Worm (Caenorhabditis elegans) whole organism, young adult: ENCODE data around the gene oga-1.
A peak's percentile ranks its signal among the peaks of the same experiment; 100 is the strongest.

Experiments
- B0336.3 ChIP-seq: fragments of 200-800 bp; sonication (Bioruptor generic); IDR thresholded peaks from 2 replicates; pipeline ENCODE4 v1.3.6; 2022; ENCODE audit warnings: missing genetic modification characterization, missing compliant biosample characterization
- C06A6.2 ChIP-seq: fragments of 200-800 bp; sonication (Bioruptor generic); conservative IDR thresholded peaks from 2 replicates; pipeline ENCODE4 v1.3.6; 2022; ENCODE audit warnings: missing genetic modification characterization, missing compliant biosample characterization
- C17E4.6 ChIP-seq: fragments of 200-800 bp; sonication (Bioruptor generic); IDR thresholded peaks from 2 replicates; pipeline ENCODE4 v1.3.6; 2022; ENCODE audit warnings: missing genetic modification reagents, missing genetic modification characterization, missing compliant biosample characterization
- F22D6.2 ChIP-seq: sonication (generic microtip); optimal IDR thresholded peaks from 2 replicates; lab custom pipeline; 2016; ENCODE audit warnings: mild to moderate bottlenecking, missing genetic modification characterization, missing compliant biosample characterization
- F23B12.7 ChIP-seq: sonication (generic microtip); optimal IDR thresholded peaks from 2 replicates; lab custom pipeline; 2017; ENCODE audit warnings: missing genetic modification characterization, mild to moderate bottlenecking, missing compliant biosample characterization, antibody characterized with exemption, moderate library complexity; ENCODE audit not compliant: insufficient read depth
- F33H1.4 ChIP-seq: fragments of 200-800 bp; sonication (Bioruptor generic); IDR thresholded peaks from 2 replicates; pipeline ENCODE4 v1.3.6; 2022; ENCODE audit warnings: missing genetic modification reagents, missing genetic modification characterization, missing compliant biosample characterization
- F57C9.4 ChIP-seq: sonication (generic microtip); optimal IDR thresholded peaks from 2 replicates; lab custom pipeline; 2017; ENCODE audit warnings: mild to moderate bottlenecking, missing genetic modification characterization, missing compliant biosample characterization
- K11D2.4 ChIP-seq: fragments of 200-800 bp; sonication (Bioruptor generic); IDR thresholded peaks from 2 replicates; pipeline ENCODE4 v1.3.6; 2022; ENCODE audit warnings: missing genetic modification reagents, missing genetic modification characterization, missing compliant biosample characterization
- K12H6.12 ChIP-seq: fragments of 200-800 bp; sonication (Bioruptor generic); optimal IDR thresholded peaks from 2 replicates; lab custom pipeline; 2018; ENCODE audit warnings: mild to moderate bottlenecking, missing genetic modification characterization, missing compliant biosample characterization
- T07F8.4 ChIP-seq: sonication (generic microtip); optimal IDR thresholded peaks from 2 replicates; lab custom pipeline; 2016; ENCODE audit warnings: mild to moderate bottlenecking, missing genetic modification characterization, moderate library complexity, missing compliant biosample characterization
- Y67H2A.10 ChIP-seq: fragments of 200-800 bp; sonication (Bioruptor generic); conservative IDR thresholded peaks from 2 replicates; pipeline ENCODE4 v1.3.6; 2022; ENCODE audit warnings: missing genetic modification reagents, missing genetic modification characterization, missing compliant biosample characterization
- Y79H2A.3 ChIP-seq: fragments of 200-800 bp; sonication (Bioruptor generic); conservative IDR thresholded peaks from 2 replicates; pipeline ENCODE4 v1.3.6; 2022; ENCODE audit warnings: missing genetic modification reagents, missing genetic modification characterization, missing compliant biosample characterization
- attf-3 ChIP-seq: fragments of 200-800 bp; sonication (Bioruptor generic); conservative IDR thresholded peaks from 2 replicates; pipeline ENCODE4 v1.3.6; 2022; ENCODE audit warnings: missing genetic modification reagents, missing genetic modification characterization, missing compliant biosample characterization
- bed-2 ChIP-seq: fragments of 200-800 bp; sonication (Bioruptor generic); IDR thresholded peaks from 2 replicates; pipeline ENCODE4 v1.3.6; 2022; ENCODE audit warnings: missing genetic modification reagents, missing genetic modification characterization, missing compliant biosample characterization
- cebp-1 ChIP-seq, 2 experiments: fragments of 200-800 bp in 1 of 2; sonication (Bioruptor generic) in 1 of 2; sonication (generic microtip) in 1 of 2; IDR thresholded peaks in 1 of 2; optimal IDR thresholded peaks in 1 of 2; 2 replicates each; pipeline versions ENCODE4 v1.3.6 to Lab custom; 2017 to 2022; ENCODE audit warnings: missing compliant biosample characterization in 2 of 2, missing genetic modification characterization in 2 of 2, mild to moderate bottlenecking in 1 of 2, missing genetic modification reagents in 1 of 2, moderate library complexity in 1 of 2
- ceh-100 ChIP-seq: fragments of 200-800 bp; sonication (Bioruptor generic); IDR thresholded peaks from 2 replicates; pipeline ENCODE4 v1.3.6; 2022; ENCODE audit warnings: missing genetic modification reagents, missing genetic modification characterization, missing compliant biosample characterization
- ceh-27 ChIP-seq: fragments of 200-800 bp; sonication (Bioruptor generic); optimal IDR thresholded peaks from 2 replicates; lab custom pipeline; 2018; ENCODE audit warnings: mild to moderate bottlenecking, missing genetic modification characterization, moderate library complexity, missing compliant biosample characterization
- ceh-58 ChIP-seq: fragments of 200-800 bp; sonication (Bioruptor generic); IDR thresholded peaks from 2 replicates; pipeline ENCODE4 v1.3.6; 2022; ENCODE audit warnings: missing genetic modification characterization, missing compliant biosample characterization
- fkh-3 ChIP-seq: sonication (generic microtip); optimal IDR thresholded peaks from 2 replicates; lab custom pipeline; 2016; ENCODE audit warnings: mild to moderate bottlenecking, missing genetic modification characterization, missing compliant biosample characterization
- him-1 ChIP-seq: sonication (generic microtip); optimal IDR thresholded peaks from 2 replicates; lab custom pipeline; 2016; ENCODE audit warnings: missing genotype, missing genetic modification reagents, missing genetic modification characterization, missing compliant biosample characterization
- hmg-20 ChIP-seq: fragments of 200-800 bp; sonication (Bioruptor generic); IDR thresholded peaks from 2 replicates; pipeline ENCODE4 v1.3.6; 2022; ENCODE audit warnings: missing genetic modification reagents, missing genetic modification characterization, missing compliant biosample characterization
- lag-1 ChIP-seq: fragments of 200-800 bp; sonication (Bioruptor generic); IDR thresholded peaks from 2 replicates; pipeline ENCODE4 v1.3.6; 2022; ENCODE audit warnings: missing genetic modification reagents, missing genetic modification characterization, missing compliant biosample characterization
- let-526 ChIP-seq: fragments of 200-800 bp; sonication (Bioruptor generic); IDR thresholded peaks from 2 replicates; pipeline ENCODE4 v1.3.6; 2022; ENCODE audit warnings: missing genetic modification reagents, missing genetic modification characterization, missing compliant biosample characterization
- lin-40 ChIP-seq: sonication (generic microtip); optimal IDR thresholded peaks from 2 replicates; lab custom pipeline; 2016; ENCODE audit warnings: missing genetic modification characterization, mild to moderate bottlenecking, missing compliant biosample characterization, missing genotype, missing genetic modification reagents
- lsy-27 ChIP-seq: sonication (generic microtip); optimal IDR thresholded peaks from 2 replicates; lab custom pipeline; 2017; ENCODE audit warnings: missing genetic modification characterization, mild to moderate bottlenecking, missing compliant biosample characterization, antibody characterized with exemption, missing genotype, borderline replicate concordance; ENCODE audit not compliant: insufficient read depth
- madf-10 ChIP-seq: sonication (generic microtip); optimal IDR thresholded peaks from 2 replicates; lab custom pipeline; 2016; ENCODE audit warnings: mild to moderate bottlenecking, missing genetic modification characterization, missing compliant biosample characterization
- madf-6 ChIP-seq: fragments of 200-800 bp; sonication (Bioruptor generic); IDR thresholded peaks from 2 replicates; pipeline ENCODE4 v1.3.6; 2022; ENCODE audit warnings: missing genetic modification reagents, missing genetic modification characterization, missing compliant biosample characterization
- mxl-1 ChIP-seq: sonication (generic microtip); optimal IDR thresholded peaks from 2 replicates; lab custom pipeline; 2016; ENCODE audit warnings: missing genetic modification characterization, missing compliant biosample characterization
- nfya-1 ChIP-seq: sonication (generic microtip); optimal IDR thresholded peaks from 2 replicates; lab custom pipeline; 2017; ENCODE audit warnings: antibody characterized with exemption, missing compliant biosample characterization, missing genetic modification characterization, borderline replicate concordance; ENCODE audit not compliant: insufficient read depth
- nhr-120 ChIP-seq: fragments of 200-800 bp; sonication (Bioruptor generic); IDR thresholded peaks from 2 replicates; pipeline ENCODE4 v1.3.6; 2022; ENCODE audit warnings: missing genetic modification characterization, missing compliant biosample characterization
- nhr-80 ChIP-seq: sonication (generic microtip); optimal IDR thresholded peaks from 2 replicates; lab custom pipeline; 2016; ENCODE audit warnings: missing genetic modification characterization, missing compliant biosample characterization
- pbrm-1 ChIP-seq: fragments of 200-800 bp; sonication (Bioruptor generic); IDR thresholded peaks from 2 replicates; pipeline ENCODE4 v1.3.6; 2022; ENCODE audit warnings: missing genetic modification reagents, missing genetic modification characterization, missing compliant biosample characterization
- pha-4 ChIP-seq: fragments of 150-350 bp; sonication (generic microtip); optimal IDR thresholded peaks from 2 replicates; lab custom pipeline; 2014; ENCODE audit warnings: missing biosample characterization, missing genetic modification reagents, missing genetic modification characterization
- rcor-1 ChIP-seq: fragments of 200-800 bp; sonication (Bioruptor generic); IDR thresholded peaks from 2 replicates; pipeline ENCODE4 v1.3.6; 2022; ENCODE audit warnings: missing genetic modification reagents, missing genetic modification characterization, missing compliant biosample characterization
- repo-1 ChIP-seq: sonication (generic microtip); optimal IDR thresholded peaks from 2 replicates; lab custom pipeline; 2017; ENCODE audit warnings: mild to moderate bottlenecking, missing genetic modification characterization, missing compliant biosample characterization
- rpc-1 ChIP-seq, 2 experiments: fragments of 150-350 bp in 1 of 2; sonication (generic microtip) in 1 of 2; optimal IDR thresholded peaks; 2 replicates each; lab custom pipeline; 2014 to 2018; ENCODE audit warnings: missing biosample characterization in 1 of 2, missing genetic modification characterization in 1 of 2, missing genetic modification reagents in 1 of 2, missing genotype in 1 of 2
- sdz-38 ChIP-seq: sonication (generic microtip); optimal IDR thresholded peaks from 2 replicates; lab custom pipeline; 2016; ENCODE audit warnings: missing genotype, missing genetic modification characterization, missing compliant biosample characterization
- tbp1 ChIP-seq: fragments of 200-800 bp; sonication (Bioruptor generic); optimal IDR thresholded peaks from 2 replicates; lab custom pipeline; 2018; ENCODE audit warnings: mild to moderate bottlenecking, missing genetic modification characterization, missing compliant biosample characterization
- tbx-9 ChIP-seq: sonication (generic microtip); optimal IDR thresholded peaks from 2 replicates; lab custom pipeline; 2016; ENCODE audit warnings: borderline replicate concordance, missing genetic modification characterization, inconsistent platforms, missing compliant biosample characterization
- tlf-1 ChIP-seq: fragments of 200-800 bp; sonication (Bioruptor generic); optimal IDR thresholded peaks from 2 replicates; lab custom pipeline; 2018; ENCODE audit warnings: mild to moderate bottlenecking, missing genetic modification characterization, missing compliant biosample characterization
- unc-130 ChIP-seq: sonication (generic microtip); optimal IDR thresholded peaks from 2 replicates; lab custom pipeline; 2016; ENCODE audit warnings: missing genetic modification reagents, missing genetic modification characterization, missing compliant biosample characterization
- xnd-1 ChIP-seq: sonication (generic microtip); optimal IDR thresholded peaks from 2 replicates; lab custom pipeline; 2016; ENCODE audit warnings: missing genotype, missing genetic modification reagents, missing genetic modification characterization, missing compliant biosample characterization
- zim-3 ChIP-seq: sonication (generic microtip); optimal IDR thresholded peaks from 2 replicates; lab custom pipeline; 2017; ENCODE audit warnings: mild to moderate bottlenecking, missing genetic modification characterization, moderate library complexity, missing compliant biosample characterization
- ztf-18 ChIP-seq: sonication (generic microtip); optimal IDR thresholded peaks from 2 replicates; lab custom pipeline; 2016; ENCODE audit warnings: missing genotype, mild to moderate bottlenecking, missing genetic modification characterization, missing compliant biosample characterization
- ztf-26 ChIP-seq: sonication (generic microtip); optimal IDR thresholded peaks from 2 replicates; lab custom pipeline; 2017; ENCODE audit warnings: missing genetic modification characterization, missing compliant biosample characterization

Gene oga-1

DNA sequence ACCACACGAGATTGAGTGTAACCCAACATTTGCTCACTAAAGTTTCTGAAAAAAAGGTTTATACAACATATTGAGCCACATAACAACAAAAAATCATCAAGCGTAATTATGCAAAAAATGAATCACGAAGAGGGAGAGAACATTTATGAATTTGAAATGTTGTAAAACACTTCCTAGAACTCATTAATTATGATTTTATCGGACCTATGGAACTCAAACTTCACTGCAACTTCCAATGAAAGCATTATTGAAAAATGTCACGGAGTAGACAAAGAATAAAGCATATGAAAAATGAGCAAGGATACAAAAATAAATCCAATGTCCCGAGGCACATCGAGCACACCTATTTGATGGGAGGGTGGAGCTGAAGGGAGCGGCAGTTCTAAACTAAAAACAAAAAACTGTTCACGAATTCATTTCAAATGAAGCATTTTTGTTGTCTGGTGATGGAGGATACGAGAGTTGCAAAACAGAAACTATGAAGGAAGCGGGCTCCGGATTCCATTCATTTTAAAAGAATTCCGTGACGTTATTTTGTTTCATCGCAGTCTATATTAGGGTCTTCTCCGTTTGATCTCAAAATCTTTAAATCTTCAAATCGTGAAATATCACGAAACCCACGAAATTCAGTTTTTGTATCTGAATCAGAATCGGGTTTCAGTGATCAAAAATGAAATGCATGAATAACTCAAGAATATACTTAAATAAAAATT is 2.8 kb upstream of the oga-1 start, which contains the start of gene flp-20:
Gene flp-20 (minus strand): TSS at position 51 of the 713 bp plus-strand sequence.
- TF ChIP-seq bed-2 (no peak), F23B12.7 (tag; lab: Kevin White, UChicago) (no peak), F57C9.4 (no peak), fkh-3 (tag; lab: Kevin White, UChicago) (no peak), xnd-1 (tag; lab: Kevin White, UChicago) (no peak), C06A6.2 (GFP tag; lab: Robert Waterston, UW) (no peak), nfya-1 (tag; lab: Kevin White, UChicago) (no peak), cebp-1 (GFP tag; IDR thresholded peaks at IDR 0.05; lab: Robert Waterston, UW) (no peak), cebp-1 (tag; optimal IDR thresholded peaks at IDR 0.05; lab: Kevin White, UChicago) (no peak), madf-10 (tag; lab: Kevin White, UChicago) (no peak), T07F8.4 (tag; lab: Kevin White, UChicago) (no peak), ztf-18 (tag; lab: Kevin White, UChicago) (no peak), attf-3 (no peak), lsy-27 (tag; lab: Kevin White, UChicago) (no peak)

DNA sequence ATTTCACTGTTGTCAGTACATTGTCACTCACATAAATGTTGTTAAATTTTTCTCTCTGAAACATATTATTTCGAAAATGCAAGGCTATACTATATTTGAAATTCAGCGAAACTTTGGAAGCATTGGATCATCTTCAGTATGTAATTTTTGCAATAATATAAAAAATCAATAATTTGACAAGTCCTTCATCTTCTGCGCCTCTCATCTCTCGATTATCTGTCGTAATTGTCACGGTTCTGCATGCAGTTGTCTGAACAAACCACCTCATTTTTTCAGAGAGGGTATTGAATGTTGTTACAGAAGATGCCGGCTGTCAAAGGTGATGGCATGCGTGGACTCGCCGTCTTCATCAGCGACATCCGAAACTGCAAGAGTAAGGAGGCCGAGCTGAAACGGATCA is 8.9 kb downstream of the oga-1 start, which contains the start of gene apa-2:
Gene apa-2 (plus strand): TSS at position 301 of the 400 bp plus-strand sequence.
- TF ChIP-seq tbx-9 (tag; lab: Kevin White, UChicago), result no peak
- no peak for TF ChIP-seq tbp1
- TF ChIP-seq zim-3, result no peak
- no peak for TF ChIP-seq rcor-1 (GFP tag; lab: Robert Waterston, UW)
- no peak for TF ChIP-seq F33H1.4 (GFP tag; lab: Robert Waterston, UW)
- TF ChIP-seq B0336.3 (GFP tag; lab: Robert Waterston, UW), result no peak
- no peak for TF ChIP-seq ceh-58 (GFP tag; lab: Robert Waterston, UW)
- TF ChIP-seq tlf-1 (GFP tag; lab: Kevin White, UChicago), result no peak
- no peak for TF ChIP-seq lsy-27 (tag; lab: Kevin White, UChicago)
- no peak for TF ChIP-seq pbrm-1 (GFP tag; lab: Robert Waterston, UW)
- TF ChIP-seq repo-1 (tag; lab: Kevin White, UChicago), result no peak
- TF ChIP-seq sdz-38 (tag; lab: Kevin White, UChicago), result no peak
- no peak for TF ChIP-seq nhr-120
- no peak for TF ChIP-seq let-526
- no peak for TF ChIP-seq nhr-80 (tag; lab: Kevin White, UChicago)
- no peak for TF ChIP-seq ceh-100 (GFP tag; lab: Robert Waterston, UW)
- no peak for TF ChIP-seq F57C9.4

DNA sequence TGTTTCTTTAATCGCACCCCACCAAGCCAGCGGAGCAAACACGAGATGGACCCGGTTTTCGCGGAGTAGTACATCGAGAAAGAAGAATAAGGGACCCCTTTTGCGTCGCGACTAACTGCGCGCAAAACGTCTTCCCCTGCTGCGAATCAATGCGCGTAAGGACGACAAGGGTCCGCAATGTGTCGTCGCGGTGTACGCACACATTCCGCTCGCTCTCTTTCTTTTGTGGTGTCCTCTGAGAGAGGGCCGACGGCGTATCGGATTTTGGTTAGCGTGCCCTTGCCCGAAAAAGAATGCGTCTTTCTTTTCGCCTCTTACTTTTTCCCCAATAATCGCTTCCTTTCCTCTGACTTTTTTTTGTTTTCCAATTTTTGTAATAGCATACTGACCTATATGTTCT is 9.4 kb downstream of the oga-1 start:
- TF ChIP-seq him-1 (tag; lab: Kevin White, UChicago) (no peak), ceh-27 (GFP tag; lab: Kevin White, UChicago) (peak; percentile 73), C17E4.6 (GFP tag; lab: Robert Waterston, UW) (no peak), nhr-120 (no peak), ztf-26 (tag; lab: Kevin White, UChicago) (peak; percentile 38), mxl-1 (tag; lab: Kevin White, UChicago) (no peak), F22D6.2 (no peak), unc-130 (GFP tag; lab: Kevin White, UChicago) (no peak), K11D2.4 (GFP tag; lab: Robert Waterston, UW) (peak; percentile 61), hmg-20 (GFP tag; lab: Robert Waterston, UW) (no peak), Y67H2A.10 (GFP tag; lab: Robert Waterston, UW) (no peak), pha-4 (tag; lab: Kevin White, UChicago) (no peak), lag-1 (GFP tag; lab: Robert Waterston, UW) (0 out of 2 replicates have a peak, but pooled peaks have one; percentile 49), nfya-1 (tag; lab: Kevin White, UChicago) (no peak), lin-40 (tag; lab: Kevin White, UChicago) (peak; percentile 70), rpc-1 (optimal IDR thresholded peaks at IDR 0.05; lab: Kevin White, UChicago) (no peak), rpc-1 (tag; optimal IDR thresholded peaks at IDR 0.05; lab: Kevin White, UChicago) (no peak), madf-6 (GFP tag; lab: Robert Waterston, UW) (no peak), Y79H2A.3 (no peak), K12H6.12 (tag; lab: Kevin White, UChicago) (peak; percentile 53)
